In the genomic region with DNA sequence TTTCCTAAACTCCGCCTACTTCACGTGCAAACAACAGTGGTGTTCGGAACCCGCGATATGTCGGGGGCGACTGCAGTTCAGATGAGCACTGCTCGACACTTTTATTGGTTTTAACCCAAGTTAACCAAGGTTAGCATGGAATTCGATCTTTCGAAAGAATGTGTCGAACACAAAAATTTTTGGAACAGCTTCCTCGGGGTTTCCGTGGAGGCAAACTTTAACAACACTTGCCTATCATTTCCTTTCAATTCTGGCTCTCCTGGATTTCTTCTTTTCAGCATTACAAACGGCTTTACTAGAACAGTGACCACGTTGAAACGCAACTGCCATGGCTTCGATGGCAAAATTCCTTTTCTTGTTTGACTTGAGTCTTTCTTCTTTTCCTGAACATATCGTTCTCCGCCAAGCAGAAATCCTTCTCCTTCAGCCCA, we compare ENCODE assay signal across 5 worm cellular contexts.
TF ChIP-seq lines count a peak whose summit lies in the region.

No protein-coding gene starts in this region.

TF ChIP-seq in whole organism, L1 larva, 84 proteins besides CTCF, POLR2A, EP300 and RAD21 (continued from another document):
- TF ChIP-seq fkh-8 (tag; optimal IDR thresholded peaks at IDR 0.05; lab: Kevin White, UChicago) = no peak
- peak; percentile 92 for TF ChIP-seq ama-1 (optimal IDR thresholded peaks at IDR 0.05; lab: Kevin White, UChicago)
- TF ChIP-seq nhr-20 (tag; optimal IDR thresholded peaks at IDR 0.05; lab: Kevin White, UChicago) = peak; percentile 42
- TF ChIP-seq C04F5.9 (tag; optimal IDR thresholded peaks at IDR 0.05; lab: Kevin White, UChicago) = no peak
- peak; percentile 47 for TF ChIP-seq hpl-2 (GFP tag; optimal IDR thresholded peaks at IDR 0.05; lab: Kevin White, UChicago)
- peak; percentile 74 for TF ChIP-seq nhr-71 (tag; optimal IDR thresholded peaks at IDR 0.05; lab: Kevin White, UChicago)
- peak; percentile 62 for TF ChIP-seq nhr-77 (tag; optimal IDR thresholded peaks at IDR 0.05; lab: Kevin White, UChicago)
- no peak for TF ChIP-seq unc-30 (tag; optimal IDR thresholded peaks at IDR 0.05; lab: Kevin White, UChicago)
- no peak for TF ChIP-seq hlh-4 (tag; optimal IDR thresholded peaks at IDR 0.05; lab: Kevin White, UChicago)
- TF ChIP-seq nhr-19 (GFP tag; conservative IDR thresholded peaks at IDR 0.05; lab: Robert Waterston, UW) = peak; percentile 75
- no peak for TF ChIP-seq unc-86 (tag; optimal IDR thresholded peaks at IDR 0.05; lab: Kevin White, UChicago)
- peak; percentile 92 for TF ChIP-seq elt-2 (tag; optimal IDR thresholded peaks at IDR 0.05; lab: Kevin White, UChicago)
- TF ChIP-seq lsy-2 (tag; optimal IDR thresholded peaks at IDR 0.05; lab: Kevin White, UChicago) = peak; percentile 3 to 15
- TF ChIP-seq swsn-7 (tag; optimal IDR thresholded peaks at IDR 0.05; lab: Kevin White, UChicago) = peak; percentile 45
- peak in 1 of 2 experiments; percentile 73 for TF ChIP-seq lin-35 (GFP tag; optimal IDR thresholded peaks at IDR 0.05; lab: Kevin White, UChicago)
- TF ChIP-seq fkh-10 (GFP tag; optimal IDR thresholded peaks at IDR 0.05; lab: Kevin White, UChicago) = no peak
- TF ChIP-seq lin-13 (GFP tag; optimal IDR thresholded peaks at IDR 0.05; lab: Kevin White, UChicago) = no peak
- TF ChIP-seq snu-23 (GFP tag; optimal IDR thresholded peaks at IDR 0.05; lab: Kevin White, UChicago) = peak; percentile 32
- TF ChIP-seq nhr-90 (tag; optimal IDR thresholded peaks at IDR 0.05; lab: Kevin White, UChicago; ENCODE audit: poor library complexity) = peak; percentile 76
- peak; percentile 19 to 41 for TF ChIP-seq efl-1 (optimal IDR thresholded peaks at IDR 0.05; lab: Kevin White, UChicago)
- peak in 1 of 2 experiments; percentile 96 for TF ChIP-seq efl-1 (GFP tag; optimal IDR thresholded peaks at IDR 0.05 in 1 of 2; lab: Kevin White, UChicago)
- no peak for TF ChIP-seq nhr-237 (tag; optimal IDR thresholded peaks at IDR 0.05; lab: Kevin White, UChicago)
- peak; percentile 55 for TF ChIP-seq rnt-1 (tag; optimal IDR thresholded peaks at IDR 0.05; lab: Kevin White, UChicago)

TF ChIP-seq in whole organism, L2 larva, 48 proteins besides CTCF, POLR2A, EP300 and RAD21 (continued from another document):
- no peak for TF ChIP-seq alr-1 (tag; optimal IDR thresholded peaks at IDR 0.05; lab: Kevin White, UChicago)
- peak; percentile 12 to 58 for TF ChIP-seq lsy-2 (tag; optimal IDR thresholded peaks at IDR 0.05; lab: Kevin White, UChicago)
- TF ChIP-seq ztf-4 (tag; optimal IDR thresholded peaks at IDR 0.05; lab: Kevin White, UChicago) = no peak
- peak; percentile 91 for TF ChIP-seq ama-1 (optimal IDR thresholded peaks at IDR 0.05; lab: Kevin White, UChicago)
- no peak for TF ChIP-seq nhr-11 (tag; optimal IDR thresholded peaks at IDR 0.05; lab: Kevin White, UChicago)
- no peak for TF ChIP-seq ztf-1 (GFP tag; conservative IDR thresholded peaks at IDR 0.05; lab: Robert Waterston, UW)
- peak; percentile 97 for TF ChIP-seq snpc-4 (tag; optimal IDR thresholded peaks at IDR 0.05; lab: Kevin White, UChicago)
- TF ChIP-seq R02D3.7 (tag; optimal IDR thresholded peaks at IDR 0.05; lab: Kevin White, UChicago) = no peak
- peak; percentile 38 for TF ChIP-seq nhr-10 (tag; optimal IDR thresholded peaks at IDR 0.05; lab: Kevin White, UChicago)
- TF ChIP-seq mdl-1 (tag; optimal IDR thresholded peaks at IDR 0.05; lab: Kevin White, UChicago) = peak in 1 of 2 experiments; percentile 47
- TF ChIP-seq sma-9 (GFP tag; optimal IDR thresholded peaks at IDR 0.05; lab: Kevin White, UChicago) = peak; percentile 77
- no peak for TF ChIP-seq sma-9 (tag; optimal IDR thresholded peaks at IDR 0.05; lab: Kevin White, UChicago)
- TF ChIP-seq egl-27 (tag; optimal IDR thresholded peaks at IDR 0.05; lab: Kevin White, UChicago) = peak; percentile 70
- TF ChIP-seq nhr-21 (tag; optimal IDR thresholded peaks at IDR 0.05; lab: Kevin White, UChicago) = peak; percentile 25
- peak; percentile 26 for TF ChIP-seq nhr-129 (tag; optimal IDR thresholded peaks at IDR 0.05; lab: Kevin White, UChicago)

TF ChIP-seq in whole organism, L3 larva, 47 proteins besides CTCF, POLR2A, EP300 and RAD21 (continued from another document):
- TF ChIP-seq lin-39 (tag; optimal IDR thresholded peaks at IDR 0.05; lab: Kevin White, UChicago) (no peak), ceh-9 (tag; optimal IDR thresholded peaks at IDR 0.05; lab: Kevin White, UChicago) (no peak), nhr-76 (tag; optimal IDR thresholded peaks at IDR 0.05; lab: Kevin White, UChicago) (no peak), pha-4 (tag; optimal IDR thresholded peaks at IDR 0.05; lab: Kevin White, UChicago) (peak; percentile 51), lsy-12 (tag; optimal IDR thresholded peaks at IDR 0.05; lab: Kevin White, UChicago) (peak; percentile 55), fkh-2 (tag; optimal IDR thresholded peaks at IDR 0.05; lab: Kevin White, UChicago) (no peak), elt-1 (tag; optimal IDR thresholded peaks at IDR 0.05; lab: Kevin White, UChicago) (no peak), R02D3.7 (tag; optimal IDR thresholded peaks at IDR 0.05; lab: Kevin White, UChicago) (peak; percentile 31), nhr-23 (tag; optimal IDR thresholded peaks at IDR 0.05; lab: Kevin White, UChicago) (no peak), lin-15B (tag; optimal IDR thresholded peaks at IDR 0.05; lab: Kevin White, UChicago) (peak; percentile 8), ceh-28 (tag; optimal IDR thresholded peaks at IDR 0.05; lab: Kevin White, UChicago) (peak; percentile 42), mml-1 (tag; optimal IDR thresholded peaks at IDR 0.05; lab: Kevin White, UChicago) (no peak), elt-2 (tag; optimal IDR thresholded peaks at IDR 0.05; lab: Kevin White, UChicago) (peak; percentile 80), nhr-28 (tag; optimal IDR thresholded peaks at IDR 0.05; lab: Kevin White, UChicago) (no peak), mdl-1 (tag; optimal IDR thresholded peaks at IDR 0.05; lab: Kevin White, UChicago) (no peak), aly-2 (tag; optimal IDR thresholded peaks at IDR 0.05; lab: Kevin White, UChicago) (no peak), eor-1 (tag; optimal IDR thresholded peaks at IDR 0.05; lab: Kevin White, UChicago) (no peak), ceh-16 (tag; optimal IDR thresholded peaks at IDR 0.05; lab: Kevin White, UChicago) (no peak), ceh-82 (tag; optimal IDR thresholded peaks at IDR 0.05; lab: Kevin White, UChicago) (no peak), tbx-2 (tag; optimal IDR thresholded peaks at IDR 0.05; lab: Kevin White, UChicago) (no peak), skn-1 (tag; optimal IDR thresholded peaks at IDR 0.05; lab: Kevin White, UChicago) (peak; percentile 36), egl-27 (tag; optimal IDR thresholded peaks at IDR 0.05; lab: Kevin White, UChicago) (peak; percentile 78)
TF ChIP-seq in whole organism, L3 larva: peak in this region for 14.

TF ChIP-seq in whole organism, L4 larva, 104 proteins besides CTCF, POLR2A, EP300 and RAD21 (continued from another document and continues in another):
- no peak for TF ChIP-seq zip-11 (GFP tag; IDR thresholded peaks at IDR 0.05; lab: Robert Waterston, UW)
- TF ChIP-seq hlh-30 (tag; optimal IDR thresholded peaks at IDR 0.05; lab: Kevin White, UChicago; ENCODE audit: insufficient read depth) = peak; percentile 72
- TF ChIP-seq daf-12 (tag; optimal IDR thresholded peaks at IDR 0.05; lab: Kevin White, UChicago) = no peak
- TF ChIP-seq duxl-1 (tag; optimal IDR thresholded peaks at IDR 0.05; lab: Kevin White, UChicago; ENCODE audit: poor library complexity) = peak; percentile 82
- TF ChIP-seq dpl-1 (GFP tag; optimal IDR thresholded peaks at IDR 0.05; lab: Kevin White, UChicago) = peak; percentile 33
- TF ChIP-seq Y5F2A.4 (GFP tag; optimal IDR thresholded peaks at IDR 0.05; lab: Kevin White, UChicago) = peak; percentile 61
- peak; percentile 50 to 53 for TF ChIP-seq daf-16 (GFP tag; optimal IDR thresholded peaks at IDR 0.05; lab: Kevin White, UChicago)
- TF ChIP-seq daf-16 (tag; optimal IDR thresholded peaks at IDR 0.05; lab: Kevin White, UChicago) = peak; percentile 78
- TF ChIP-seq fkh-10 (GFP tag; optimal IDR thresholded peaks at IDR 0.05; lab: Kevin White, UChicago) = no peak
- no peak for TF ChIP-seq unc-39 (tag; optimal IDR thresholded peaks at IDR 0.05; lab: Kevin White, UChicago)
- peak; percentile 91 for TF ChIP-seq T26A8.4 (GFP tag; IDR thresholded peaks at IDR 0.05; lab: Robert Waterston, UW)
- peak in 1 of 2 experiments; percentile 25 for TF ChIP-seq ZK546.5 (tag; optimal IDR thresholded peaks at IDR 0.05; lab: Kevin White, UChicago)
- peak; percentile 87 for TF ChIP-seq mes-2 (tag; optimal IDR thresholded peaks at IDR 0.05; lab: Kevin White, UChicago; ENCODE audit: poor library complexity, severe bottlenecking)
- TF ChIP-seq lin-39 (tag; optimal IDR thresholded peaks at IDR 0.05; lab: Kevin White, UChicago) = no peak
- TF ChIP-seq lin-13 (GFP tag; optimal IDR thresholded peaks at IDR 0.05; lab: Kevin White, UChicago) = peak; percentile 54
- TF ChIP-seq ces-1 (GFP tag; optimal IDR thresholded peaks at IDR 0.05; lab: Kevin White, UChicago) = no peak
- no peak for TF ChIP-seq R02D3.7 (tag; optimal IDR thresholded peaks at IDR 0.05; lab: Kevin White, UChicago)
- peak; percentile 69 for TF ChIP-seq snpc-1.2 (GFP tag; IDR thresholded peaks at IDR 0.05; lab: Robert Waterston, UW)
- no peak for TF ChIP-seq lir-3 (tag; optimal IDR thresholded peaks at IDR 0.05; lab: Kevin White, UChicago)
- TF ChIP-seq nhr-10 (tag; optimal IDR thresholded peaks at IDR 0.05; lab: Kevin White, UChicago) = peak; percentile 66
- TF ChIP-seq lin-15B (tag; optimal IDR thresholded peaks at IDR 0.05; lab: Kevin White, UChicago) = peak; percentile 28
- peak; percentile 74 to 78 for TF ChIP-seq mdl-1 (tag; optimal IDR thresholded peaks at IDR 0.05; lab: Kevin White, UChicago)
- TF ChIP-seq lsy-2 (tag; optimal IDR thresholded peaks at IDR 0.05; lab: Kevin White, UChicago) = peak in 1 of 2 experiments; percentile 71
- TF ChIP-seq lin-1 (GFP tag; IDR thresholded peaks at IDR 0.05; lab: Robert Waterston, UW) = peak; percentile 72; the same call in 1 of the 2 replicates
- TF ChIP-seq nhr-102 (tag; optimal IDR thresholded peaks at IDR 0.05; lab: Kevin White, UChicago) = peak; percentile 81
- TF ChIP-seq Y48G9A.11 (GFP tag; IDR thresholded peaks at IDR 0.05; lab: Robert Waterston, UW) = peak; percentile 84
- TF ChIP-seq madf-9 (GFP tag; conservative IDR thresholded peaks at IDR 0.05; lab: Robert Waterston, UW) = peak; percentile 12; the same call in 1 of the 2 replicates
- no peak for TF ChIP-seq ceh-62 (tag; optimal IDR thresholded peaks at IDR 0.05; lab: Kevin White, UChicago)
- TF ChIP-seq dmd-6 (GFP tag; IDR thresholded peaks at IDR 0.05; lab: Robert Waterston, UW) = peak; percentile 70
- no peak for TF ChIP-seq sdz-12 (GFP tag; optimal IDR thresholded peaks at IDR 0.05; lab: Kevin White, UChicago)
- TF ChIP-seq mep-1 (tag; optimal IDR thresholded peaks at IDR 0.05; lab: Kevin White, UChicago) = peak; percentile 83
- no peak for TF ChIP-seq nhr-6 (tag; optimal IDR thresholded peaks at IDR 0.05; lab: Kevin White, UChicago)
- peak; percentile 89 for TF ChIP-seq F49E8.2 (tag; optimal IDR thresholded peaks at IDR 0.05; lab: Kevin White, UChicago; ENCODE audit: borderline replicate concordance)
- peak; percentile 89 for TF ChIP-seq php-3 (GFP tag; IDR thresholded peaks at IDR 0.05; lab: Robert Waterston, UW)
- TF ChIP-seq arid-1 (GFP tag; conservative IDR thresholded peaks at IDR 0.05; lab: Robert Waterston, UW) = peak; percentile 70
- 0 out of 2 replicates have a peak, but pooled peaks have one; percentile 59 for TF ChIP-seq Y105C5A.15 (GFP tag; IDR thresholded peaks at IDR 0.05; lab: Robert Waterston, UW)

TF ChIP-seq in whole organism, young adult, 124 proteins besides CTCF, POLR2A, EP300 and RAD21 (continued from another document and continues in another):
- TF ChIP-seq rec-8 (tag; optimal IDR thresholded peaks at IDR 0.05; lab: Kevin White, UChicago) = no peak
- TF ChIP-seq zim-3 (tag; optimal IDR thresholded peaks at IDR 0.05; lab: Kevin White, UChicago) = no peak
- TF ChIP-seq egl-44 (GFP tag; IDR thresholded peaks at IDR 0.05; lab: Robert Waterston, UW) = 0 out of 2 replicates have a peak, but pooled peaks have one; percentile 18
- TF ChIP-seq ztf-26 (tag; optimal IDR thresholded peaks at IDR 0.05; lab: Kevin White, UChicago) = peak; percentile 1
- peak; percentile 90 for TF ChIP-seq nfyb-1 (GFP tag; IDR thresholded peaks at IDR 0.05; lab: Robert Waterston, UW)
- TF ChIP-seq lir-1 (GFP tag; conservative IDR thresholded peaks at IDR 0.05; lab: Robert Waterston, UW) = peak; percentile 49; the same call in 1 of the 2 replicates
- TF ChIP-seq Y79H2A.3 (GFP tag; conservative IDR thresholded peaks at IDR 0.05; lab: Robert Waterston, UW) = no peak
- no peak for TF ChIP-seq nfya-2 (GFP tag; IDR thresholded peaks at IDR 0.05; lab: Robert Waterston, UW)
- TF ChIP-seq nhr-80 (tag; optimal IDR thresholded peaks at IDR 0.05; lab: Kevin White, UChicago) = peak; percentile 63
- no peak for TF ChIP-seq F37B4.10 (GFP tag; IDR thresholded peaks at IDR 0.05; lab: Robert Waterston, UW)
- no peak for TF ChIP-seq hlh-26 (GFP tag; conservative IDR thresholded peaks at IDR 0.05; lab: Robert Waterston, UW)
- no peak for TF ChIP-seq aptf-3 (GFP tag; IDR thresholded peaks at IDR 0.05; lab: Robert Waterston, UW)
- peak; percentile 93 for TF ChIP-seq hmg-1.2 (GFP tag; IDR thresholded peaks at IDR 0.05; lab: Robert Waterston, UW)
- peak; percentile 92 for TF ChIP-seq fkh-3 (tag; optimal IDR thresholded peaks at IDR 0.05; lab: Kevin White, UChicago)
- peak; percentile 99 for TF ChIP-seq snpc-3.4 (tag; optimal IDR thresholded peaks at IDR 0.05; lab: Kevin White, UChicago)
- no peak for TF ChIP-seq F57A8.1 (GFP tag; optimal IDR thresholded peaks at IDR 0.05; lab: Kevin White, UChicago)
- TF ChIP-seq F33H1.4 (GFP tag; IDR thresholded peaks at IDR 0.05; lab: Robert Waterston, UW) = peak; percentile 51; the same call in 1 of the 2 replicates
- no peak for TF ChIP-seq K11D2.4 (GFP tag; IDR thresholded peaks at IDR 0.05; lab: Robert Waterston, UW)
- peak; percentile 90 for TF ChIP-seq dox-1 (GFP tag; IDR thresholded peaks at IDR 0.05; lab: Robert Waterston, UW)
- TF ChIP-seq ztf-18 (tag; optimal IDR thresholded peaks at IDR 0.05; lab: Kevin White, UChicago) = peak; percentile 59
- peak; percentile 73 for TF ChIP-seq Y53G8AR.9 (GFP tag; conservative IDR thresholded peaks at IDR 0.05; lab: Robert Waterston, UW)
- no peak for TF ChIP-seq ztf-22 (GFP tag; optimal IDR thresholded peaks at IDR 0.05; lab: Kevin White, UChicago)
- TF ChIP-seq tlf-1 (GFP tag; optimal IDR thresholded peaks at IDR 0.05; lab: Kevin White, UChicago) = peak; percentile 76
- peak; percentile 41 for TF ChIP-seq ceh-79 (tag; optimal IDR thresholded peaks at IDR 0.05; lab: Kevin White, UChicago)
- TF ChIP-seq mes-4 (tag; optimal IDR thresholded peaks at IDR 0.05; lab: Kevin White, UChicago) = peak; percentile 1
- no peak for TF ChIP-seq hlh-12 (tag; optimal IDR thresholded peaks at IDR 0.05; lab: Kevin White, UChicago)
- peak; percentile 29; the same call in 1 of the 2 replicates for TF ChIP-seq aptf-2 (GFP tag; conservative IDR thresholded peaks at IDR 0.05; lab: Robert Waterston, UW)
- TF ChIP-seq D2030.7 (GFP tag; IDR thresholded peaks at IDR 0.05; lab: Robert Waterston, UW) = peak; percentile 97
- TF ChIP-seq snpc-1.1 (tag; optimal IDR thresholded peaks at IDR 0.05; lab: Kevin White, UChicago; ENCODE audit: insufficient read depth) = peak; percentile 100
- TF ChIP-seq mel-28 (tag; optimal IDR thresholded peaks at IDR 0.05; lab: Kevin White, UChicago; ENCODE audit: borderline replicate concordance) = no peak
- peak; percentile 98 for TF ChIP-seq snpc-4 (GFP tag; optimal IDR thresholded peaks at IDR 0.05; lab: Kevin White, UChicago)
- TF ChIP-seq snpc-4 (tag; optimal IDR thresholded peaks at IDR 0.05; lab: Kevin White, UChicago) = peak; percentile 98 to 100 (median 99)
- no peak for TF ChIP-seq ccch-3 (GFP tag; optimal IDR thresholded peaks at IDR 0.05; lab: Kevin White, UChicago)
- TF ChIP-seq rpc-1 (optimal IDR thresholded peaks at IDR 0.05; lab: Kevin White, UChicago) = no peak
- peak; percentile 9 for TF ChIP-seq rpc-1 (tag; optimal IDR thresholded peaks at IDR 0.05; lab: Kevin White, UChicago)
- peak; percentile 40 for TF ChIP-seq chd-7 (tag; optimal IDR thresholded peaks at IDR 0.05; lab: Kevin White, UChicago)
- TF ChIP-seq him-1 (tag; optimal IDR thresholded peaks at IDR 0.05; lab: Kevin White, UChicago) = peak; percentile 91
- TF ChIP-seq F39B2.1 (GFP tag; IDR thresholded peaks at IDR 0.05; lab: Robert Waterston, UW) = no peak
- peak; percentile 75 for TF ChIP-seq F23B12.7 (tag; optimal IDR thresholded peaks at IDR 0.05; lab: Kevin White, UChicago; ENCODE audit: insufficient read depth)
- no peak for TF ChIP-seq Y67H2A.10 (GFP tag; conservative IDR thresholded peaks at IDR 0.05; lab: Robert Waterston, UW)
- peak; percentile 82 for TF ChIP-seq tbp1 (GFP tag; optimal IDR thresholded peaks at IDR 0.05; lab: Kevin White, UChicago)
